Worm (Caenorhabditis elegans) whole organism, L2 larva: ENCODE measurements around the gene T24D3.2.

ENCODE experiments used
- C34F6.9 ChIP-seq: fragments of 150-350 bp; optimal IDR thresholded peaks from 2 replicates; lab custom pipeline; 2014; ENCODE audit warnings: missing biosample characterization, missing genetic modification characterization
- F13H6.1 ChIP-seq: sonication (generic microtip); optimal IDR thresholded peaks from 2 replicates; lab custom pipeline; 2016; ENCODE audit warnings: missing genetic modification characterization, missing compliant biosample characterization
- Y55F3AM.14 ChIP-seq: fragments of 200-800 bp; sonication (Bioruptor generic); optimal IDR thresholded peaks from 2 replicates; lab custom pipeline; 2018; ENCODE audit warnings: mild to moderate bottlenecking, missing genetic modification characterization, missing compliant biosample characterization
- alr-1 ChIP-seq: fragments of 150-350 bp; optimal IDR thresholded peaks from 2 replicates; lab custom pipeline; 2014; ENCODE audit warnings: missing biosample characterization, missing genetic modification characterization
- blmp-1 ChIP-seq: sonication (generic microtip); optimal IDR thresholded peaks from 2 replicates; lab custom pipeline; 2017; ENCODE audit warnings: missing genetic modification characterization, mild to moderate bottlenecking, missing compliant biosample characterization, antibody characterized with exemption, moderate library complexity; ENCODE audit not compliant: insufficient read depth
- ceh-16 ChIP-seq: fragments of 150-350 bp; optimal IDR thresholded peaks from 2 replicates; lab custom pipeline; 2014; ENCODE audit warnings: missing biosample characterization, missing genetic modification characterization
- ceh-82 ChIP-seq: fragments of 150-350 bp; optimal IDR thresholded peaks from 2 replicates; lab custom pipeline; 2014; ENCODE audit warnings: missing biosample characterization, missing genetic modification characterization
- crh-2 ChIP-seq: sonication (generic microtip); optimal IDR thresholded peaks from 2 replicates; lab custom pipeline; 2017; ENCODE audit warnings: missing biosample characterization, missing genetic modification characterization
- dmd-4 ChIP-seq: sonication (generic microtip); optimal IDR thresholded peaks from 2 replicates; lab custom pipeline; 2017; ENCODE audit warnings: missing biosample characterization, missing genetic modification characterization
- egl-27 ChIP-seq: sonication (generic microtip); optimal IDR thresholded peaks from 3 replicates; lab custom pipeline; 2017; ENCODE audit warnings: missing biosample characterization, missing genetic modification reagents, missing genetic modification characterization
- elt-1 ChIP-seq: fragments of 150-350 bp; optimal IDR thresholded peaks from 2 replicates; lab custom pipeline; 2014; ENCODE audit warnings: missing biosample characterization, missing genetic modification characterization
- fos-1 ChIP-seq: fragments of 150-350 bp; optimal IDR thresholded peaks from 2 replicates; lab custom pipeline; 2014; ENCODE audit warnings: missing biosample characterization, missing genetic modification characterization
- gmeb-1 ChIP-seq: fragments of 150-350 bp; optimal IDR thresholded peaks from 2 replicates; lab custom pipeline; 2014; ENCODE audit warnings: missing biosample characterization, missing genetic modification characterization
- lin-11 ChIP-seq: fragments of 150-350 bp; sonication (generic microtip); optimal IDR thresholded peaks from 2 replicates; lab custom pipeline; 2014; ENCODE audit warnings: missing biosample characterization, missing genetic modification characterization, inconsistent platforms, mixed read lengths
- lin-13 ChIP-seq: fragments of 150-350 bp; optimal IDR thresholded peaks from 2 replicates; lab custom pipeline; 2014; ENCODE audit warnings: missing biosample characterization, missing genetic modification reagents, missing genetic modification characterization
- lin-39 ChIP-seq: fragments of 150-350 bp; optimal IDR thresholded peaks from 2 replicates; lab custom pipeline; 2014; ENCODE audit warnings: missing biosample characterization, missing genetic modification reagents, missing genetic modification characterization
- lsy-2 ChIP-seq, 2 experiments: fragments of 150-350 bp in 1 of 2; sonication (generic microtip) in 1 of 2; optimal IDR thresholded peaks; 2 replicates each; lab custom pipeline; 2014 to 2017; ENCODE audit warnings: missing biosample characterization in 2 of 2, missing genetic modification characterization in 2 of 2
- mab-5 ChIP-seq: fragments of 150-350 bp; optimal IDR thresholded peaks from 2 replicates; lab custom pipeline; 2014; ENCODE audit warnings: missing biosample characterization, missing genetic modification characterization
- mbf-1 ChIP-seq: sonication (generic microtip); optimal IDR thresholded peaks from 2 replicates; lab custom pipeline; 2017; ENCODE audit warnings: missing biosample characterization, missing genetic modification characterization
- mdl-1 ChIP-seq, 2 experiments: fragments of 150-350 bp in 1 of 2; sonication (generic microtip) in 1 of 2; optimal IDR thresholded peaks; 2 replicates each; lab custom pipeline; 2017; ENCODE audit warnings: missing biosample characterization in 2 of 2, missing genetic modification characterization in 2 of 2
- nhr-10 ChIP-seq: sonication (generic microtip); optimal IDR thresholded peaks from 2 replicates; lab custom pipeline; 2017; ENCODE audit warnings: missing biosample characterization, missing genetic modification characterization
- nhr-11 ChIP-seq: fragments of 150-350 bp; optimal IDR thresholded peaks from 2 replicates; lab custom pipeline; 2014; ENCODE audit warnings: missing biosample characterization, missing genetic modification characterization
- nhr-12 ChIP-seq: fragments of 150-350 bp; optimal IDR thresholded peaks from 2 replicates; lab custom pipeline; 2014; ENCODE audit warnings: missing biosample characterization, missing genetic modification characterization
- nhr-129 ChIP-seq: fragments of 150-350 bp; optimal IDR thresholded peaks from 2 replicates; lab custom pipeline; 2014; ENCODE audit warnings: missing biosample characterization, missing genetic modification characterization
- nhr-21 ChIP-seq: fragments of 150-350 bp; optimal IDR thresholded peaks from 2 replicates; lab custom pipeline; 2014; ENCODE audit warnings: missing biosample characterization, missing genetic modification characterization
- nhr-23 ChIP-seq: fragments of 150-350 bp; optimal IDR thresholded peaks from 2 replicates; lab custom pipeline; 2014; ENCODE audit warnings: missing biosample characterization, missing genetic modification reagents, missing genetic modification characterization
- nhr-237 ChIP-seq: fragments of 150-350 bp; optimal IDR thresholded peaks from 2 replicates; lab custom pipeline; 2014; ENCODE audit warnings: missing biosample characterization, missing genetic modification characterization
- nhr-25 ChIP-seq: fragments of 150-350 bp; sonication (generic microtip); optimal IDR thresholded peaks from 3 replicates; lab custom pipeline; 2014; ENCODE audit warnings: missing biosample characterization, missing genetic modification characterization
- nhr-6 ChIP-seq: fragments of 150-350 bp; optimal IDR thresholded peaks from 2 replicates; lab custom pipeline; 2014; ENCODE audit warnings: missing biosample characterization, missing genetic modification characterization
- nhr-77 ChIP-seq: fragments of 150-350 bp; optimal IDR thresholded peaks from 2 replicates; lab custom pipeline; 2014; ENCODE audit warnings: missing biosample characterization, missing genetic modification characterization
- peb-1 ChIP-seq: fragments of 150-350 bp; optimal IDR thresholded peaks from 2 replicates; lab custom pipeline; 2014; ENCODE audit warnings: missing biosample characterization, missing genetic modification characterization
- sem-4 ChIP-seq: fragments of 150-350 bp; optimal IDR thresholded peaks from 2 replicates; lab custom pipeline; 2014; ENCODE audit warnings: missing biosample characterization, missing genetic modification reagents, missing genetic modification characterization
- skn-1 ChIP-seq: sonication (generic microtip); optimal IDR thresholded peaks from 2 replicates; lab custom pipeline; 2017; ENCODE audit warnings: missing biosample characterization, missing genetic modification characterization
- sma-3 ChIP-seq: sonication (generic microtip); optimal IDR thresholded peaks from 2 replicates; lab custom pipeline; 2016; ENCODE audit warnings: missing genetic modification reagents, missing genetic modification characterization, missing compliant biosample characterization
- sma-9 ChIP-seq, 2 experiments: fragments of 150-350 bp in 1 of 2; sonication (generic microtip) in 1 of 2; optimal IDR thresholded peaks; 2 replicates each; lab custom pipeline; 2014 to 2016; ENCODE audit warnings: missing genetic modification characterization in 2 of 2, mild to moderate bottlenecking in 1 of 2, missing biosample characterization in 1 of 2, missing compliant biosample characterization in 1 of 2, missing genetic modification reagents in 1 of 2, moderate library complexity in 1 of 2
- snpc-4 ChIP-seq: fragments of 150-350 bp; optimal IDR thresholded peaks from 2 replicates; lab custom pipeline; 2014; ENCODE audit warnings: missing biosample characterization, missing genetic modification characterization
- unc-39 ChIP-seq: fragments of 150-350 bp; optimal IDR thresholded peaks from 2 replicates; lab custom pipeline; 2014; ENCODE audit warnings: missing biosample characterization, missing genetic modification characterization
- unc-55 ChIP-seq: fragments of 150-350 bp; sonication (generic microtip); optimal IDR thresholded peaks from 3 replicates; lab custom pipeline; 2014; ENCODE audit warnings: missing biosample characterization, missing genetic modification reagents, missing genetic modification characterization
- unc-62 ChIP-seq: fragments of 150-350 bp; optimal IDR thresholded peaks from 2 replicates; lab custom pipeline; 2014; ENCODE audit warnings: missing biosample characterization, missing genetic modification reagents, missing genetic modification characterization
- zag-1 ChIP-seq: fragments of 150-350 bp; optimal IDR thresholded peaks from 2 replicates; lab custom pipeline; 2014; ENCODE audit warnings: missing biosample characterization, missing genetic modification characterization
- ztf-1 ChIP-seq: fragments of 200-800 bp; sonication (Bioruptor generic); conservative IDR thresholded peaks from 2 replicates; pipeline ENCODE4 v1.3.6; 2022; ENCODE audit warnings: missing genetic modification characterization, missing compliant biosample characterization
- ztf-11 ChIP-seq: sonication (generic microtip); optimal IDR thresholded peaks from 2 replicates; lab custom pipeline; 2017; ENCODE audit warnings: missing biosample characterization, missing genetic modification characterization
- ztf-4 ChIP-seq: fragments of 150-350 bp; optimal IDR thresholded peaks from 2 replicates; lab custom pipeline; 2014; ENCODE audit warnings: missing biosample characterization, missing genetic modification characterization

The T24D3.2 gene

ce11 chrX:12378293-12378692 is 47.2 kb upstream of the T24D3.2 start, which contains the start of gene glb-13:
Gene glb-13, minus strand, starts transcription at chrX:12378393.
- TF ChIP-seq crh-2 (tag; lab: Kevin White, UChicago): no peak
- TF ChIP-seq nhr-23 (tag; lab: Kevin White, UChicago): no peak
- TF ChIP-seq nhr-25 (tag; lab: Kevin White, UChicago): no peak
- TF ChIP-seq nhr-77 (tag; lab: Kevin White, UChicago): no peak
- no peak for TF ChIP-seq ceh-82 (tag; lab: Kevin White, UChicago)
- no peak for TF ChIP-seq ceh-16 (tag; lab: Kevin White, UChicago)
- TF ChIP-seq unc-62 (GFP tag; lab: Kevin White, UChicago): no peak
- TF ChIP-seq dmd-4: no peak
- no peak for TF ChIP-seq ztf-1 (GFP tag; lab: Robert Waterston, UW)

- TF ChIP-seq unc-39 (tag; lab: Kevin White, UChicago): no peak
- no peak for TF ChIP-seq elt-1 (tag; lab: Kevin White, UChicago)
- no peak for TF ChIP-seq blmp-1
- no peak for TF ChIP-seq alr-1 (tag; lab: Kevin White, UChicago)
- no peak for TF ChIP-seq lin-13 (GFP tag; lab: Kevin White, UChicago)
- TF ChIP-seq nhr-25 (tag; lab: Kevin White, UChicago): no peak
Observed at ce11 chrX:12391380-12391779, 34.1 kb upstream of the T24D3.2 start, which contains the start of gene nekl-3. Gene nekl-3, minus strand, starts transcription at chrX:12391480.

DNA sequence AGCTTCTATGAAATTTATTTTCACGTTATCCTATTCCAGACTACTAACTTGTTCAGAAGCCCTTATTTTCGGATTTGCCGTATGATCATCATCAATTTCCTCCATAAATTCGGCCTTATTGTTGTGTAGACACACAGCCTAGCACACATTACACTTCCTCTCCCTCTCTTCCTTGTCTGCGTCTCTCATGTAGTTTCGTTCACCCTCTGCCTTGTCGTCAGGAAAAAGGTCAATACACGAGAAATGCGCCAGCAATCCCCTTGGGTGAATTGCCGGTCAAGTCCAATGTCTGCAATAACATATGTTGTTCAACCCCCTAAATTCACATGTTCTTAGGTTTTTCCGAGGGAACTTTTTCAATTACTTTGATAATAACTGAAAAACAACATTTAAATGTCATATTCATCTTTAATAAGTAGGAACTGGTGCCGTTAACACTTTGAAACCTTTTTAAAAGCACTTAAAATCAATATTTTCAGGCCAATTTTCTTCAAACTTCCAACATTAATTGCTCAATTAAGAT is 31.7 kb upstream of the T24D3.2 start, which contains the start of gene F17E5.2:
TSS of gene F17E5.2 (plus strand) at position 473 of the 523 bp plus-strand sequence.
- peak; percentile 97 for TF ChIP-seq F13H6.1
- TF ChIP-seq unc-39 (tag; lab: Kevin White, UChicago): no peak
- TF ChIP-seq nhr-12 (tag; lab: Kevin White, UChicago): no peak
- TF ChIP-seq nhr-237 (tag; lab: Kevin White, UChicago): no peak
- peak; percentile 97 for TF ChIP-seq sma-9 (GFP tag; optimal IDR thresholded peaks at IDR 0.05; lab: Kevin White, UChicago)
- no peak for TF ChIP-seq sma-9 (tag; optimal IDR thresholded peaks at IDR 0.05; lab: Kevin White, UChicago)
- peak; percentile 95 for TF ChIP-seq nhr-6 (tag; lab: Kevin White, UChicago)
- TF ChIP-seq zag-1 (tag; lab: Kevin White, UChicago): peak; percentile 80
- peak; percentile 83 for TF ChIP-seq snpc-4 (tag; lab: Kevin White, UChicago)
- TF ChIP-seq alr-1 (tag; lab: Kevin White, UChicago): no peak
- peak; percentile 99 for TF ChIP-seq nhr-129 (tag; lab: Kevin White, UChicago)
- no peak for TF ChIP-seq mbf-1 (tag; lab: Kevin White, UChicago)
- TF ChIP-seq ztf-1 (GFP tag; lab: Robert Waterston, UW): no peak
- TF ChIP-seq nhr-23 (tag; lab: Kevin White, UChicago): no peak
- peak; percentile 46 for TF ChIP-seq ceh-16 (tag; lab: Kevin White, UChicago)
- TF ChIP-seq lsy-2 (tag; optimal IDR thresholded peaks at IDR 0.05; lab: Kevin White, UChicago): peak; percentile 83 to 93
- peak; percentile 42 for TF ChIP-seq skn-1 (tag; lab: Kevin White, UChicago)
- TF ChIP-seq nhr-25 (tag; lab: Kevin White, UChicago): peak; percentile 93
- TF ChIP-seq sem-4 (tag; lab: Kevin White, UChicago): peak; percentile 94
- no peak for TF ChIP-seq nhr-11 (tag; lab: Kevin White, UChicago)
- TF ChIP-seq unc-62 (GFP tag; lab: Kevin White, UChicago): peak; percentile 40
- TF ChIP-seq lin-13 (GFP tag; lab: Kevin White, UChicago): peak; percentile 96
- TF ChIP-seq peb-1 (tag; lab: Kevin White, UChicago): no peak
- peak; percentile 86 for TF ChIP-seq gmeb-1
- peak; percentile 93 for TF ChIP-seq nhr-21
- TF ChIP-seq unc-55 (GFP tag; lab: Kevin White, UChicago): peak; percentile 96
- peak; percentile 96 for TF ChIP-seq crh-2 (tag; lab: Kevin White, UChicago)
- TF ChIP-seq egl-27: peak; percentile 92
- TF ChIP-seq mdl-1 (tag; optimal IDR thresholded peaks at IDR 0.05; lab: Kevin White, UChicago): peak; percentile 25 to 80
- TF ChIP-seq ztf-11 (tag; lab: Kevin White, UChicago): no peak
- TF ChIP-seq fos-1 (tag; lab: Kevin White, UChicago): peak; percentile 92
- peak; percentile 98 for TF ChIP-seq C34F6.9
- peak; percentile 81 for TF ChIP-seq lin-11 (tag; lab: Kevin White, UChicago)
- TF ChIP-seq nhr-77 (tag; lab: Kevin White, UChicago): peak; percentile 53
- TF ChIP-seq ztf-4 (tag; lab: Kevin White, UChicago): peak; percentile 87
- TF ChIP-seq blmp-1: peak; percentile 57
- peak; percentile 92 for TF ChIP-seq mab-5 (tag; lab: Kevin White, UChicago)
- TF ChIP-seq lin-39 (tag; lab: Kevin White, UChicago): peak; percentile 37
- peak; percentile 77 for TF ChIP-seq Y55F3AM.14
- TF ChIP-seq sma-3 (GFP tag; lab: Kevin White, UChicago): peak; percentile 88
- peak; percentile 33 for TF ChIP-seq ceh-82 (tag; lab: Kevin White, UChicago)
- peak; percentile 56 for TF ChIP-seq nhr-10
